Fruit fly (Drosophila melanogaster) whole organism, embryonic: ENCODE measurements around the gene CG13928.

Experiments
- Aef1 ChIP-seq: fragments of 200-800 bp; sonication (Bioruptor generic); IDR thresholded peaks from 3 replicates; pipeline ENCODE4 v1.3.6; 2022; ENCODE audit warnings: missing biosample characterization, missing genetic modification characterization
- Asciz ChIP-seq: fragments of 200-800 bp; sonication (Bioruptor generic); optimal IDR thresholded peaks from 2 replicates; lab custom pipeline; 2017; ENCODE audit warnings: missing biosample characterization, mild to moderate bottlenecking, missing genetic modification characterization, missing genetic modification reagents
- CG10267 ChIP-seq: fragments of 200-800 bp; sonication (Bioruptor generic); optimal IDR thresholded peaks from 2 replicates; lab custom pipeline; 2018; ENCODE audit warnings: missing biosample characterization, mild to moderate bottlenecking, missing genetic modification characterization, moderate library complexity
- CG10366 ChIP-seq: fragments of 200-800 bp; sonication (Bioruptor generic); IDR thresholded peaks from 2 replicates; pipeline ENCODE4 v1.3.6; 2022; ENCODE audit warnings: missing biosample characterization, missing genetic modification characterization
- CG12155 ChIP-seq: fragments of 200-800 bp; sonication (Bioruptor generic); optimal IDR thresholded peaks from 3 replicates; lab custom pipeline; 2016; ENCODE audit warnings: missing biosample characterization, missing genetic modification characterization
- CG12769 ChIP-seq: fragments of 200-800 bp; sonication (Bioruptor generic); optimal IDR thresholded peaks from 2 replicates; lab custom pipeline; 2019; ENCODE audit warnings: missing biosample characterization, mild to moderate bottlenecking, missing genetic modification characterization, moderate library complexity
- CG13123 ChIP-seq: fragments of 200-800 bp; sonication (Bioruptor generic); optimal IDR thresholded peaks from 2 replicates; lab custom pipeline; 2016; ENCODE audit warnings: missing biosample characterization, missing genetic modification characterization
- CG13775 ChIP-seq: fragments of 200-800 bp; sonication (Bioruptor generic); optimal IDR thresholded peaks from 3 replicates; lab custom pipeline; 2017; ENCODE audit warnings: missing biosample characterization, mild to moderate bottlenecking, missing genetic modification characterization
- CG14014 ChIP-seq: fragments of 200-800 bp; sonication (Bioruptor generic); IDR thresholded peaks from 2 replicates; pipeline ENCODE4 v1.3.6; 2022; ENCODE audit warnings: missing biosample characterization, missing genetic modification characterization
- CG15696 ChIP-seq: fragments of 200-800 bp; sonication (Bioruptor generic); optimal IDR thresholded peaks from 2 replicates; lab custom pipeline; 2019; ENCODE audit warnings: missing biosample characterization, mild to moderate bottlenecking, missing genetic modification characterization, moderate library complexity
- CG17385 ChIP-seq: fragments of 200-800 bp; sonication (Bioruptor generic); optimal IDR thresholded peaks from 3 replicates; lab custom pipeline; 2018; ENCODE audit warnings: missing biosample characterization, mild to moderate bottlenecking, missing genetic modification characterization
- CG1832 ChIP-seq: fragments of 200-800 bp; sonication (Bioruptor generic); optimal IDR thresholded peaks from 2 replicates; lab custom pipeline; 2017; ENCODE audit warnings: missing biosample characterization, mild to moderate bottlenecking, missing genetic modification characterization, inconsistent platforms
- CG3847 ChIP-seq: fragments of 200-800 bp; sonication (Bioruptor generic); IDR thresholded peaks from 2 replicates; pipeline ENCODE4 v1.3.6; 2022; ENCODE audit warnings: missing biosample characterization, missing genetic modification characterization
- CG5953 ChIP-seq: fragments of 200-800 bp; sonication (Bioruptor generic); IDR thresholded peaks from 2 replicates; pipeline ENCODE4 v1.3.6; 2022; ENCODE audit warnings: missing biosample characterization, missing genetic modification characterization
- CG6689 ChIP-seq: fragments of 200-800 bp; sonication (Bioruptor generic); IDR thresholded peaks from 2 replicates; pipeline ENCODE4 v1.3.6; 2022; ENCODE audit warnings: missing biosample characterization, missing genetic modification characterization
- CG7786 ChIP-seq: fragments of 200-800 bp; sonication (Bioruptor generic); optimal IDR thresholded peaks from 2 replicates; lab custom pipeline; 2016; ENCODE audit warnings: missing biosample characterization, missing genetic modification characterization
- CG9932 ChIP-seq: fragments of 200-800 bp; sonication (Bioruptor generic); IDR thresholded peaks from 2 replicates; pipeline ENCODE4 v1.3.6; 2022; ENCODE audit warnings: missing biosample characterization, missing genetic modification characterization
- Dip3 ChIP-seq: fragments of 200-800 bp; sonication (Bioruptor generic); optimal IDR thresholded peaks from 3 replicates; lab custom pipeline; 2016; ENCODE audit warnings: missing biosample characterization, missing genetic modification characterization
- Dp ChIP-seq: fragments of 200-800 bp; sonication (Bioruptor generic); optimal IDR thresholded peaks from 2 replicates; lab custom pipeline; 2018; ENCODE audit warnings: missing biosample characterization, mild to moderate bottlenecking, missing genetic modification characterization, moderate library complexity
- E2f2 ChIP-seq: fragments of 200-800 bp; sonication (Bioruptor generic); IDR thresholded peaks from 2 replicates; pipeline ENCODE4 v1.3.6; 2022; ENCODE audit warnings: missing biosample characterization, missing genetic modification characterization
- Elba2 ChIP-seq: fragments of 200-800 bp; sonication (Bioruptor generic); optimal IDR thresholded peaks from 3 replicates; lab custom pipeline; 2016; ENCODE audit warnings: missing biosample characterization, missing genetic modification characterization
- MBD-R2 ChIP-seq: fragments of 200-800 bp; sonication (Bioruptor generic); IDR thresholded peaks from 2 replicates; pipeline ENCODE4 v1.3.6; 2022; ENCODE audit warnings: missing biosample characterization, missing genetic modification characterization
- MESR4 ChIP-seq: fragments of 200-800 bp; sonication (Bioruptor generic); optimal IDR thresholded peaks from 2 replicates; lab custom pipeline; 2018; ENCODE audit warnings: missing biosample characterization, mild to moderate bottlenecking, missing genetic modification characterization, moderate library complexity
- Med ChIP-seq: fragments of 200-800 bp; sonication (Bioruptor generic); peaks from one replicate; lab custom pipeline; 2016; ENCODE audit warnings: missing biosample characterization, missing genetic modification characterization, mild to moderate bottlenecking, inconsistent platforms, moderate library complexity
- Mrtf ChIP-seq: fragments of 200-800 bp; sonication (Bioruptor generic); IDR thresholded peaks from 3 replicates; pipeline ENCODE4 v1.3.6; 2022; ENCODE audit warnings: missing biosample characterization, missing genetic modification characterization
- NK7.1 ChIP-seq: fragments of 200-800 bp; sonication (Bioruptor generic); optimal IDR thresholded peaks from 3 replicates; lab custom pipeline; 2016; ENCODE audit warnings: missing biosample characterization, missing genetic modification characterization
- Ptx1 ChIP-seq: fragments of 200-800 bp; sonication (Bioruptor generic); IDR thresholded peaks from 2 replicates; pipeline ENCODE4 v1.3.6; 2022; ENCODE audit warnings: missing biosample characterization, missing genetic modification characterization
- Trl ChIP-seq, 3 experiments: fragments of >200 bp in 2 of 3; fragments of 200-800 bp in 1 of 3; sonication (Bioruptor generic) in 1 of 3; optimal IDR thresholded peaks; 2 replicates in 1 of 3; 3 replicates in 2 of 3; lab custom pipeline; 2016 to 2017; ENCODE audit warnings: missing biosample characterization in 1 of 3, missing genetic modification characterization in 1 of 3
- ap ChIP-seq: fragments of 200-800 bp; sonication (Bioruptor generic); IDR thresholded peaks from 2 replicates; pipeline ENCODE4 v1.3.6; 2022; ENCODE audit warnings: missing biosample characterization, missing genetic modification characterization
- az2 ChIP-seq: fragments of 200-800 bp; sonication (Bioruptor generic); optimal IDR thresholded peaks from 3 replicates; lab custom pipeline; 2016; ENCODE audit warnings: missing biosample characterization, missing genetic modification characterization
- chm ChIP-seq: fragments of 200-800 bp; sonication (Bioruptor generic); IDR thresholded peaks from 2 replicates; pipeline ENCODE4 v1.3.6; 2022; ENCODE audit warnings: missing biosample characterization, missing genetic modification characterization
- danr ChIP-seq: fragments of 200-800 bp; sonication (Bioruptor generic); IDR thresholded peaks from 2 replicates; pipeline ENCODE4 v1.3.6; 2022; ENCODE audit warnings: missing biosample characterization, missing genetic modification characterization
- dpn ChIP-seq, 2 experiments: fragments of 200-800 bp; sonication (Bioruptor generic); optimal IDR thresholded peaks; 3 replicates each; lab custom pipeline; 2016; ENCODE audit warnings: missing biosample characterization in 2 of 2, missing genetic modification characterization in 2 of 2
- phol ChIP-seq: fragments of 200-800 bp; sonication (Bioruptor generic); optimal IDR thresholded peaks from 3 replicates; lab custom pipeline; 2018; ENCODE audit warnings: missing biosample characterization, mild to moderate bottlenecking, missing genetic modification characterization, moderate library complexity
- pzg ChIP-seq: fragments of 200-800 bp; sonication (Bioruptor generic); optimal IDR thresholded peaks from 3 replicates; lab custom pipeline; 2018; ENCODE audit warnings: missing biosample characterization, mild to moderate bottlenecking, missing genetic modification characterization, moderate library complexity
- seq ChIP-seq: fragments of 200-800 bp; sonication (Bioruptor generic); IDR thresholded peaks from 2 replicates; pipeline ENCODE4 v1.3.6; 2022; ENCODE audit warnings: missing biosample characterization, missing genetic modification characterization
- sisA ChIP-seq: fragments of 200-800 bp; sonication (Bioruptor generic); IDR thresholded peaks from 2 replicates; pipeline ENCODE4 v1.3.6; 2022; ENCODE audit warnings: missing biosample characterization, missing genetic modification characterization
- slou ChIP-seq: fragments of 200-800 bp; sonication (Bioruptor generic); optimal IDR thresholded peaks from 3 replicates; lab custom pipeline; 2016; ENCODE audit warnings: missing biosample characterization, missing genetic modification characterization
- sob ChIP-seq: fragments of 200-800 bp; sonication (Bioruptor generic); IDR thresholded peaks from 2 replicates; pipeline ENCODE4 v1.3.6; 2022; ENCODE audit warnings: missing biosample characterization, missing genetic modification characterization
- sug ChIP-seq: fragments of 200-800 bp; optimal IDR thresholded peaks from 2 replicates; lab custom pipeline; 2019; ENCODE audit warnings: missing biosample characterization, mild to moderate bottlenecking, missing genetic modification characterization, moderate library complexity
- vnd ChIP-seq: fragments of 200-800 bp; sonication (Bioruptor generic); IDR thresholded peaks from 3 replicates; pipeline ENCODE4 v1.3.6; 2022; ENCODE audit warnings: missing biosample characterization, missing genetic modification characterization; ENCODE audit not compliant: partially characterized antibody
- z ChIP-seq: fragments of 200-800 bp; sonication (Bioruptor generic); IDR thresholded peaks from 3 replicates; pipeline ENCODE4 v1.3.6; 2022; ENCODE audit warnings: missing biosample characterization, missing genetic modification characterization
- zen2 ChIP-seq: fragments of 200-800 bp; sonication (Bioruptor generic); IDR thresholded peaks from 3 replicates; pipeline ENCODE4 v1.3.6; 2022; ENCODE audit warnings: missing biosample characterization, missing genetic modification characterization; ENCODE audit not compliant: partially characterized antibody

The CG13928 gene

dm6 chr3L:1639185-1639812 lies 11.1 kb upstream of the CG13928 start, which contains the start of the genes Mettl2 and Bgb (continued):
- TF ChIP-seq CG10267 (tag; lab: Kevin White, UChicago) (peak; percentile 66), vnd (GFP tag; lab: Robert Waterston, UW) (peak; percentile 84), NK7.1 (peak; percentile 48), chm (GFP tag; lab: Robert Waterston, UW) (0 out of 2 replicates have a peak, but pooled peaks have one; percentile 35), CG13123 (GFP tag; lab: Kevin White, UChicago) (peak; percentile 50), CG13775 (GFP tag; lab: Kevin White, UChicago) (peak; percentile 80), z (GFP tag; lab: Robert Waterston, UW) (no peak), CG12769 (tag; lab: Kevin White, UChicago) (no peak), Asciz (GFP tag; lab: Kevin White, UChicago) (no peak), danr (GFP tag; lab: Robert Waterston, UW) (peak; percentile 80), sug (tag; lab: Kevin White, UChicago) (peak; percentile 76), CG17385 (GFP tag; lab: Kevin White, UChicago) (no peak), sob (GFP tag; lab: Robert Waterston, UW) (peak; percentile 82), MESR4 (GFP tag; lab: Kevin White, UChicago) (no peak)
- TF ChIP-seq, all 482 proteins: peak for 351

DNA sequence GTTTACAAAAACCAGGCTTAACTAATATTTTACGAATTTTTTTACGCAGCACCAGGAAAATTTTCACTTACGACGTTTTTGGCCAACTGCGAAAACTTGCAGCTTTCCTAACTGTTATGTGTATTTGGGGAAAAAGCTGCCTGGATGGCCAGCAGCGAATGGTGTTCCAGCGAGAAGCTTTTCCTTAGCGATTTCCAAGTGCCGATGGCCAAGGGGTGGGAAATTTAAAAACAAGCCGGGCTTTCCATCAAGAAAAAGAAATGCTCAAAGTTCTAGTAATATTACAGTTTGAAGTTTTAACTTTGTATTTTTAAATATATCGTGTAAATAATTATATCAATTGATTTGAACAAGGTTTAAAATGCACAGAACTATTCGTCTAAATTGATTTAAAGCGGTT lies 9.5 kb upstream of the CG13928 start, which contains the start of gene nSyb:
TSS of gene nSyb (minus strand) at position 101 of the 400 bp plus-strand sequence.
- TF ChIP-seq pzg (GFP tag; lab: Kevin White, UChicago): peak; percentile 1
- TF ChIP-seq Dp (GFP tag; lab: Kevin White, UChicago): peak; percentile 48
- TF ChIP-seq slou (GFP tag; lab: Kevin White, UChicago): no peak
- TF ChIP-seq az2: no peak
- no peak for TF ChIP-seq MBD-R2 (GFP tag; lab: Robert Waterston, UW)
- TF ChIP-seq E2f2 (GFP tag; lab: Robert Waterston, UW): peak; percentile 44; the same call in 1 of the 2 replicates
- peak; percentile 85 for TF ChIP-seq CG12155 (GFP tag; lab: Kevin White, UChicago)
- no peak for TF ChIP-seq CG6689 (GFP tag; lab: Robert Waterston, UW)
- no peak for TF ChIP-seq Aef1 (GFP tag; lab: Robert Waterston, UW)

dm6 chr3L:1636886-1637285 lies 8.7 kb upstream of the CG13928 start:
- peak; percentile 50 for TF ChIP-seq Med (GFP tag; lab: Kevin White, UChicago)
- TF ChIP-seq ap (GFP tag; lab: Robert Waterston, UW): no peak
- TF ChIP-seq Elba2 (GFP tag; lab: Kevin White, UChicago): peak; percentile 12
- peak; percentile 37; the same call in 1 of the 2 replicates for TF ChIP-seq seq (GFP tag; lab: Robert Waterston, UW)
- TF ChIP-seq CG3847 (GFP tag; lab: Robert Waterston, UW): no peak
- no peak for TF ChIP-seq phol (tag; lab: Kevin White, UChicago)
- TF ChIP-seq z (GFP tag; lab: Robert Waterston, UW): 0 out of 3 replicates have a peak, but pooled peaks have one; percentile 22
- TF ChIP-seq Trl (optimal IDR thresholded peaks at IDR 0.05; lab: Kevin White, UChicago): peak; percentile 55 to 76
- TF ChIP-seq Trl (GFP tag; optimal IDR thresholded peaks at IDR 0.05; lab: Kevin White, UChicago): no peak
- TF ChIP-seq CG1832: peak; percentile 27
- TF ChIP-seq, all 482 proteins: peak for 6

DNA sequence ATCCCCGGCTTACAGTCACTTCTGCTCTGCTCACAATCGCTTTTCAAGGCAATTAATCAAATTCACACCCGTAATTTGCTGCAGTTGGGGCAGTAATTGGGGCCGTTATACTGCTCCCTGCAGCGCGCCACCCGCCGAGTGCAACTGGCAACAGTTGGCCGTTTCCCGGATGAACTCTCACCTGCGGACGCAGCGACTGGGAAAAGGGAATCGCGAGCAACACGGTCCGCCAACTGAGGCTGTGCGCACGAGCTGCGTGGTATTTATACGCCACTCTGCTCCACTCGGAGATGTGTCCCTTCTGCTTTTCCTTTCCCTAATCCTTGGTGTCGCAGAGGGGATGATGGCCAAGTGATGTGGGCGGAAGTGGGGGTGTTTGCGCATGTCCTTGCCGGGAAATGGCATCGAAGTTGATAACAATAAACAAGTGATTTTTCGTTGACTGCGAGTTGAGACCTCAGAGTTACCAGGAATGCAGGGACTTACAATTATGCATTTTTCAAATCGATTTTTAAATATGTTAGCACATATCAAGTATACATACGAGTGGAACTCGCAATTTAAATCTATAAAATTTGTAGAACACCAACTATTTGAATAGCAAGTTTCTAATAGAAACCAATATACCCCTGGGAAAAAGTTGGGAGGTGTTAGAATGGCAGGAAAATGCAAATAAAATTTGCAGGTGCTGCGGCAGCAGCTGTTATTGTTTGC lies 1.0 kb upstream of the CG13928 start, which contains the start of gene GC:
TSS of gene GC (minus strand) at position 238 of the 714 bp plus-strand sequence.
- TF ChIP-seq dpn (GFP tag; optimal IDR thresholded peaks at IDR 0.05; lab: Kevin White, UChicago) (peak in 1 of 2 experiments; percentile 16), pzg (GFP tag; lab: Kevin White, UChicago) (peak; percentile 4), zen2 (GFP tag; lab: Robert Waterston, UW) (0 out of 3 replicates have a peak, but pooled peaks have one; percentile 25), Mrtf (0 out of 3 replicates have a peak, but pooled peaks have one; percentile 21), CG9932 (peak; percentile 53), CG15696 (tag; lab: Kevin White, UChicago) (no peak), CG7786 (peak; percentile 16), Ptx1 (peak; percentile 42; the same call in 1 of the 2 replicates), CG5953 (GFP tag; lab: Robert Waterston, UW) (0 out of 2 replicates have a peak, but pooled peaks have one; percentile 5), sisA (GFP tag; lab: Robert Waterston, UW) (peak; percentile 30; the same call in 1 of the 2 replicates), CG14014 (0 out of 2 replicates have a peak, but pooled peaks have one; percentile 13), Dip3 (peak; percentile 4), CG10366 (peak; percentile 24)
